Fruit fly (Drosophila melanogaster): Measurements from ENCODE around the gene ImpE1.

DNA sequence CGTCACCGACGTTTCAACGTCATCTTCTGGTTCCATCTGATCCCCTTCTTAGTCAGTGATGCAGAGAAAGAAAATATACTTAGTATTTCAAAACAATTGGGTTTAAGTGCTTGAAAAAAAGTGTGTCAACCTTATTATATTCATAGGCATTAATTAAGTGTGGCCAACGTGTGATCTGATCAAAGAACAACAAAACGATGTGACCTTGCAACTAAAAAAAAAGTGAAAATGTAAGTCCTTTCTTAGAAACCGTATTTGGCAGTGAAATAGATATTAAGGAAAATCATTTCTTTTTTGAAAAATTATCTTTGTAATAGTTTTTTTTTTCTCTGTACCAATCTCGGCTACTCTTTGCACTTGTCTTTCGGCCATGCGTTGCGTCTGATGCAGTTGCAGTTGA is 12.8 kb downstream of the ImpE1 start:
- TF ChIP-seq CG8478 (optimal IDR thresholded peaks at IDR 0.05) (no peak), CTCF (optimal IDR thresholded peaks at IDR 0.05) (no peak)
